Worm (Caenorhabditis elegans): ENCODE measurements around the gene rsp-4.

The rsp-4 gene

DNA sequence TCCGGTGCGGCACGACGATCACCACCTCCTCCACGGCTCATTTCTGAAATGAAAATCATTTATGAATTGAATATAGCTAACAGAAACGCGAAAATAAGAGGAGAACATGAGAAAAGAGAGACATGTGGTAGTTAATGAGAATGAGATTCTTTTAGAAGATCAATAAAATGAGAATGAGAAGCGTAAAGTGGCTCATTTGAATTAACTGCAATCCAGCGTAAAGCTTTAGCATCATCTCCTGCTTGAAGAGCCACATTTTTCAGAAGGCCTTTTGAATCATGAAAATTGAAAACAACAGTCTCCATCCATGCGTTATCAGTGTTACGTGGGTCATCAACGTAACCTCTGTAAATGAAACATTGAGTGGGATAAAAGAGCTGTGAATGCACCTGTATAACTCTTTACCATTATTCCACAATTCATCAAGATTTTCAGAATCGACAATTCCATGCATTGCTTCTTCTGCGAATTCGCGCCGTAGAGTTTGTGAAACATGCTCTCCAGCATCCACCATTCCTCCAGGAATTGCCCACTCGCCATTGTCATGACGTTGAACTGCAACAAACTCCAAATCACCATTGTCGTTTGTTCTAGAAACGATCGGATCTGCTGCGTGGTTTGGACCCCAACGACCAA, at the start of gene rsp-4:
Gene rsp-4, minus strand, starts transcription at position 51 of the 636 bp plus-strand sequence.
- TF ChIP-seq W03F9.2 (tag; optimal IDR thresholded peaks at IDR 0.05), result no peak

DNA sequence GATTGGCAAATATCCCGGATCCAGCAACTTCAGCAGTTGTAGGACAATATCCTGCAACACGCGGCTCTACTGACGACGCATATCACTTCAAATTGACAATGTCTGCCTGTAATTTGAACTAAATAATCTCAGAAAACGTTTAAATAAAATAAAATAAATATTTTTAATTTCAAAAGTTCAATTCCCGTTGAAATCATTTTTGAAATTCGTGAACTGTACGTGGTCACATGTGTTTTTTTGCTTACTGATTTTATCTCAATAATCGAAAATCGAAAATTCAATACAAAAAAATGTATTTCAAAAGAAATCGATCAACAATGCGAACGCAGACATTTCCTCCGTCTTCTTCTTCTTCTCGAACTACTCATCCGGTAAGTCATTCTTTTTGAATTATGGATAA, 49.0 kb upstream of the rsp-4 start, which contains the start of gene F07F6.1:
Gene F07F6.1, plus strand, starts transcription at position 301 of the 400 bp plus-strand sequence.
- no peak for TF ChIP-seq dao-5 (tag; optimal IDR thresholded peaks at IDR 0.05)
- TF ChIP-seq W03F9.2 (tag; optimal IDR thresholded peaks at IDR 0.05), result no peak
- TF ChIP-seq him-1 (tag; optimal IDR thresholded peaks at IDR 0.05), result no peak

DNA sequence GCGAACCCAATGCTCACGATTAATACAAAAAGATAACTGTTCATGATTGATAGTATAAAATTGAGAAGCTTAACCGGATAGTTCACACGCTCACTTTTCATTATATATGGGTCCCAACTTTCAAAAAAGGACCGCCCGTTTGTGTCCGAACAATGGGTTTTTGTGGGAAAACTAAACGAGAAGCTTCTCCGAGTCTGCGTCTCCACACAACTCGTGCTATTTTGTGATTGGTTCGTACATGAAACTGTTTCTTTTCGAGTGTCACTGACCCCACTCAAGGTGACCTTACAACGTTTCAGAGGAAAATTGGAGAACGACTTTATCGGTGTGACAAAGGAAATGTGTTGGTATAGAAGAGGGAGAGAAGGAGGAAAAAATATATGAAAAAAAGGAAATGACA, 48.2 kb upstream of the rsp-4 start, which contains the start of gene dct-5:
Gene dct-5, minus strand, starts transcription at position 101 of the 400 bp plus-strand sequence.
- TF ChIP-seq dao-5 (tag; optimal IDR thresholded peaks at IDR 0.05), result no peak
- no peak for TF ChIP-seq W03F9.2 (tag; optimal IDR thresholded peaks at IDR 0.05)
- no peak for TF ChIP-seq him-1 (tag; optimal IDR thresholded peaks at IDR 0.05)

DNA sequence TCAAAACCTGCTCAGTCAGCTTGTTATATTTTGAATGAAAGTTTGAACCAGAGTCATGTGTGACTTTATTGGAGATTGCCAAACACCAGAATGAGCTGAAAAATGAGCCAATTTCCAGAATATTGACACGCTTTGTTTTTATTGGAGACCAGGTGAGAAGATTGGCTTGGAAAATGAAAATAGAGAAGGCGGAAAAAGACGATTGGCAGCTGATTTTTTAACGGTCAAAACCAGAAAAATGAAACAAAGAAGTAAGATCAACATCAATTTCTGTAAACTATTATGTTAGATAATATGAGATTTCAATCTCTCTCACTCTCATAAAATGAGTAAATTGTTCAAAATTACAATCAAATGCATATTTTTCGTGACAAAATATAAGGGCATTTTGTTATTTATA, 44.4 kb upstream of the rsp-4 start, which contains the start of gene srx-114:
Gene srx-114, minus strand, starts transcription at position 101 of the 400 bp plus-strand sequence.
- TF ChIP-seq W03F9.2 (tag; optimal IDR thresholded peaks at IDR 0.05), result no peak
- TF ChIP-seq him-1 (tag; optimal IDR thresholded peaks at IDR 0.05), result no peak
- TF ChIP-seq dao-5 (tag; optimal IDR thresholded peaks at IDR 0.05), result no peak

DNA sequence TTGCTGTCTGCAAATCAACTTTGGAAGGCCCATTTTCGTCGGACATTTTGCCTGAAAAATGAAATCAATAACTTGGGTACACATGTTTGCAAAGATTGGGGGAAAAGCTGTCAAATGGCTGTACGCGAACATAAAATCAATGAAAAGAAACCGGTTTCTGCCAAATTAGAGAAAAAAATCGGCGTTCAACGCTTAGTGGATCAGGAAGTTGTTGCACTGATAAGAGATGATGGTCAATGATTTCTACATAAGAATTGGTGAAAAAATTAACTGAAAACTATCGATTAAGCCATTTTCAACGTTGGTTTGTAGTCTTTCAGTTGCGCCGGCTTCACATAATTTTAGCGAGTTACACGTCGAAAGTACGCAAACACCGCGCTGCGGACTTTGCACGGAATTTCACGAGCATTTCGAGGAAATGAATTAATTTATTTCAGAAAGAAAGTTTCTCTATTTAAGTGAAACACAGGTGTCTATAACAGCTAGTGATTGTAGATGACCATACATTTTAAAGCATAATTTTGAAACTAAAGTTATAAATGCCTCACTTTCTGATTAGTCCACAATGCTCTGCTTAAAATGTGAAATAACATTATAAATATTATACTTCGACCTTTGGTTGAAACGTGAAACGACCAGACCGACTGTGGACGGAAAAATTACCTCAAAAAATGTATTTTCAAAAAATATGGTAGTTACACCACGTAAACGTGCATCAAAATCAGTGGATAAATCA, 41.1 kb upstream of the rsp-4 start, which contains the start of the genes F07F6.4 and F07F6.2:
Gene F07F6.4, minus strand, starts transcription at position 51 of the 736 bp plus-strand sequence.
Gene F07F6.2, plus strand, starts transcription at position 686 of the 736 bp plus-strand sequence.
- TF ChIP-seq him-1 (tag; optimal IDR thresholded peaks at IDR 0.05) (no peak), dao-5 (tag; optimal IDR thresholded peaks at IDR 0.05) (no peak), W03F9.2 (tag; optimal IDR thresholded peaks at IDR 0.05) (peak; percentile 6)

DNA sequence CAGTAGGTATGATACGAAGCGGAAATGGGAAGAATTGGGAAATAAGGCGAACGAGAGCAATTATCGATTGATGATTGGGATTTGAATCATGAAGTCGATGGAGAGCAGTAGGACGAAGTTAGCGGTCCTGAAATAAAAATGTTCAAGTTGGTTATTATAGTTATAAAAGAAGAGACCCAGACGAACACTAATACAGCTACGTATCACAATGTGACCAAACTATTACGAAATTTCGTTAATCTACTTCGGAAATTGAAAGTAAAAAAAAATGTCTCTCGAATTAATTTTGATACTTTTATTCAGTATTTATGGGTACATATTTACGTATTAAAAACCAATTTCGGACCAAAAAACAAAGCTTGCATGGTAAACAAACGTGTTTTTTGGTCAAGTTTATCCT, 37.8 kb upstream of the rsp-4 start:
- TF ChIP-seq him-1 (tag; optimal IDR thresholded peaks at IDR 0.05) (no peak), W03F9.2 (tag; optimal IDR thresholded peaks at IDR 0.05) (no peak), dao-5 (tag; optimal IDR thresholded peaks at IDR 0.05) (no peak)

DNA sequence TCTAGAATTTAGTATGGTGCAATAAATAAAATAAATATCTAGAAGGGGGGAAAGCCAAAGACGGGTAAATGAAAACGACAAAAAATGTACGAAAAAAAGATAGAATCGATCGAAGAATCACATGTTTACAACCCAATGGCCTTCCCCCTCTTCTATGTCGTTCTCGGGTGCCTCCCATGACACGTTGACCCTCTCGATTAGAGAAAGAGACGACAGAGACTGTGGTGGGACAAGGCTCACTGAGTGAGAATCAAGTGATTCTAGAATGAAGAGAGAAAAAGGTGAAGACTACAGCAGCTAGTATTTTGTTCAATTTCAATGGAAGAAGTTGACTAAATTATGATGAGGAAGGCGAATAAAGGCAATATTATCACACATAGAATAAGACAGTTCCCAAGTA, 37.4 kb upstream of the rsp-4 start:
- TF ChIP-seq him-1 (tag; optimal IDR thresholded peaks at IDR 0.05) (no peak), dao-5 (tag; optimal IDR thresholded peaks at IDR 0.05) (no peak), W03F9.2 (tag; optimal IDR thresholded peaks at IDR 0.05) (no peak)

DNA sequence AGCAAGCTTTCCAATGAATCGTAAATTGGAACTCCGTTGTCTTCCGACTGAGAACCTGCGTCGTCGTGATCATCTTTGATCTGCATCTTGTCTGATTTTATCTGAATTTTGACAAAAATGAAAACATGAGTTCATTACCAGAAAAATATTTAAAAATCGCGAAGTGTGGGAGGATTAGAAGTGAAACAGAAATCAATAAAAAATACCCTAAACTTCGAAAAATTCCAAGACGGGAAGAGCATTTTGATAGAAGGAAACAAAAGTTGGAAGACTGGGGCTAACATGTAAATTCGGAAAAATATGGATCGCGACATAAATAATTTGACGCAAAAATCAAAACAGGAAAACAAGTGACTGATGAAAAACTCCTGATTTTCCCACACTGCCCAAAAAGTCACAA, 37.0 kb upstream of the rsp-4 start, which contains the start of gene F07F6.8:
Gene F07F6.8, minus strand, starts transcription at position 101 of the 400 bp plus-strand sequence.
- TF ChIP-seq him-1 (tag; optimal IDR thresholded peaks at IDR 0.05) (no peak), W03F9.2 (tag; optimal IDR thresholded peaks at IDR 0.05) (no peak), dao-5 (tag; optimal IDR thresholded peaks at IDR 0.05) (no peak)

DNA sequence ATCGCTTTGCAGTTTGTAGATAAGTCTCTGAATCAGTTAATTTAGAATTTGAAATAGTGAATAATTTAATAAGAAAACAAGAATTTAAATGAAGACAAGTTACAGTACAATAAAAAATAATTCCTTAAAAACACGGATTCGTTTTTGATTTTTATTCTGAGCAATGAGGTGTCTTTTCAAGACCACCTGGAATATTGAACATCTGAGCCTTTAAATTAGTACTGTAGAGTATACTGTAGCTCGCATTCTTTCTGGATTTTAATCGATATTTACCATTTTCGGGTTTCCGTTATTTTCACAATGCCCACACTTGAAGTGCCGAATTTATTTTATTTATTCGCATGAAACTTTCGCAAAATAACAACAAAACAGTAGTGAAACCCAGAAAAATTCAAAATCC, 35.2 kb upstream of the rsp-4 start, which contains the start of gene F07F6.7:
Gene F07F6.7, minus strand, starts transcription at position 27 of the 400 bp plus-strand sequence.
- TF ChIP-seq him-1 (tag; optimal IDR thresholded peaks at IDR 0.05), result no peak
- TF ChIP-seq W03F9.2 (tag; optimal IDR thresholded peaks at IDR 0.05), result no peak
- no peak for TF ChIP-seq dao-5 (tag; optimal IDR thresholded peaks at IDR 0.05)

DNA sequence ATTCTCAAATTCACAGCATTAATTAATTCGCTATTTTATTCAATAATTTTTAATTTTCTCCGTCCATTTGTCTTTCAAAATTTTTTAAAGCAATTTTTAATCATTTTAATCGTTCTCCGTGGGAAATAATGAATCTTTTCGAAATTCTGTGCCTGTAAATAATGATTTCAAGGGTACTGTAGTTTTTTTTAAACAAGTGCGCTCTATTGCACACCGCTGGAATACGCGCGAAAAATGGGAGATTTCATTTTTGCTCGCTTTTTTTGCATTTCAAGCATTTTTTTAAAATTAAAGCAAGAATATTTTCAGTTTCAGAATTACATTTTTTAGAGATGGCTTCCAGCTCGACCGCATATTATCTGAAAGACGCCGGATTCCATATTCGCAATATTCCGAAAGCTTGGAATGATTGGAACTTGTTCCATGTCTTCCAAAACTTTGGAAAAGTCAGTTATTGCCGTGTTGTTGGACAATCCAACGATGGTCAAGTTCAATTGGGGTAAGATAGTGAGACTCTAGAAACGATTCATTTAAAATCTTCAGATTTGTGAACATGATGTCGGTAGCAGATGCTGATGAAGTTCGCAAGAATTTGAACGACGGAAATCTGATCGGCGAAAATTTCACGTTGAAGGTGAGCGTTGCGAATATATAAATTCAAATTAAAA, 32.4 kb upstream of the rsp-4 start, which contains the start of gene tofu-6:
Gene tofu-6, plus strand, starts transcription at position 302 of the 668 bp plus-strand sequence.
- TF ChIP-seq him-1 (tag; optimal IDR thresholded peaks at IDR 0.05) (no peak), W03F9.2 (tag; optimal IDR thresholded peaks at IDR 0.05) (no peak), dao-5 (tag; optimal IDR thresholded peaks at IDR 0.05) (no peak)

DNA sequence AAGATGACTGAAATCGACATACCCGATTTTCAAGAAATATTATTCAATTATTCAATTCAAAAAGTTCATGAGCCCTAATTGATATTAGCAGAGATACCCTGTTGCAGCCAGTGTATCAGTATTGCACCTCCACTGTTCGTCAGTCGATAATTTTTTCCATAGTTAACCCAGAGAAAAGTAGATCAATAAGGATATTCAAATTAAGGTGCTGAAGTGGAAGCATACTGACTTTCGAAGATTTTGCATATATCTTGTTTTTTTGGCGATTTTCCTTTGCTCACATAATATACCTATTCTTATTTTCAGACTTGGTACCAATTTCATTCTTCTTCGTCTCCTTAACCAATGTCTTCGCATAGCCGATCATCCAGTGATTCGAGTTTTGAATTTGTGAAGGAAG, 30.3 kb upstream of the rsp-4 start, which contains the start of gene EEED8.15:
Gene EEED8.15, plus strand, starts transcription at position 301 of the 400 bp plus-strand sequence.
- no peak for TF ChIP-seq dao-5 (tag; optimal IDR thresholded peaks at IDR 0.05)
- no peak for TF ChIP-seq him-1 (tag; optimal IDR thresholded peaks at IDR 0.05)
- TF ChIP-seq W03F9.2 (tag; optimal IDR thresholded peaks at IDR 0.05), result no peak

DNA sequence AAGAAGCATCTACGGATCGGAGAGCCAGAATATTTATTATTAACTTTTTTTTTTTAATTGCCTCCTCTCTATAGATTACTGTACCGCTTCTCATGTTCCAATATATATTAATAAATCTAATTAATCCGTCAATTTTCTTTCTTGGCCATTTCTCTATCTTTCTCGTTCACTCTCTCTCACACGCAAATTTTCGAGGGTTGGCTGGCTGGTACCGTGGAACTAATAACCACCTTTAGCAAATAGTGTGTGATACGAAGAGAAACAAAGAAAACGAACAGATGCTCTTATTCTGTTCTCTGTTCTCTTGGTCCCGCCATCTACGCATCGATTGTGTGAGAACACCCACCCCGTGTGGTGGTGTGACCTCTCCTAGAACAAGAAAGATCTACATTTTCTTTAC, 29.7 kb upstream of the rsp-4 start:
- TF ChIP-seq W03F9.2 (tag; optimal IDR thresholded peaks at IDR 0.05) (no peak), dao-5 (tag; optimal IDR thresholded peaks at IDR 0.05) (no peak), him-1 (tag; optimal IDR thresholded peaks at IDR 0.05) (no peak)

DNA sequence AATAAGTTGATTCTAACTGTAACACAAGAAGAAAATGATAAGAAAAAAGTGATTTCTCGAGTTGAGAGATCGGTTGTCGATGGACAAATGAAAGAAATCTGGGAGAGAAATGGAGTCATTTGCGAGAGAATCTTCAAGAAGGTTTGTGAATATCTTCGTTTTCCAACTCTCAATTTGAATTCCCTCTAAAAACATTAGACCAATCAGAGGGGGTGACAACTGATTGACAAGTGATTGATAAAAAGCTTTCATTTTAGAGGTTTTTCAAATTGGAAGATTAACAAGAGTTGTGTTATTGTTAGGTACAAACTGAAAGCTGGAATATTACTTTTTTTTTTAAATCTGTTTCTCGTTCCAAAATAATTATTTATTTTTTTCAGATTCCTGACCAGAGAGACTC, 29.3 kb upstream of the rsp-4 start:
- TF ChIP-seq W03F9.2 (tag; optimal IDR thresholded peaks at IDR 0.05) (no peak), dao-5 (tag; optimal IDR thresholded peaks at IDR 0.05) (no peak), him-1 (tag; optimal IDR thresholded peaks at IDR 0.05) (no peak)
